Fruit fly (Drosophila melanogaster) whole organism, embryonic: ENCODE measurements around the gene SMSr.

ENCODE experiments used
- CG10147 ChIP-seq: fragments of 200-800 bp; sonication (Bioruptor generic); optimal IDR thresholded peaks from 2 replicates; lab custom pipeline; 2019; ENCODE audit warnings: missing biosample characterization, mild to moderate bottlenecking, missing genetic modification characterization, moderate library complexity
- CG12155 ChIP-seq: fragments of 200-800 bp; sonication (Bioruptor generic); optimal IDR thresholded peaks from 3 replicates; lab custom pipeline; 2016; ENCODE audit warnings: missing biosample characterization, missing genetic modification characterization
- CG12299 ChIP-seq: fragments of 200-800 bp; sonication (Bioruptor generic); optimal IDR thresholded peaks from 2 replicates; lab custom pipeline; 2018; ENCODE audit warnings: missing biosample characterization, mild to moderate bottlenecking, missing genetic modification characterization
- CG12744 ChIP-seq: fragments of 200-800 bp; sonication (Bioruptor generic); optimal IDR thresholded peaks from 2 replicates; lab custom pipeline; 2016; ENCODE audit warnings: missing biosample characterization, missing genetic modification characterization
- CG12942 ChIP-seq: fragments of 200-800 bp; sonication (Bioruptor generic); optimal IDR thresholded peaks from 3 replicates; lab custom pipeline; 2016; ENCODE audit warnings: missing biosample characterization, missing genetic modification characterization
- CG14860 ChIP-seq: fragments of 200-800 bp; sonication (Bioruptor generic); IDR thresholded peaks from 3 replicates; pipeline ENCODE4 v1.3.6; 2022; ENCODE audit warnings: missing biosample characterization, missing genetic modification characterization; ENCODE audit not compliant: partially characterized antibody
- CG1792 ChIP-seq: fragments of 200-800 bp; sonication (Bioruptor generic); optimal IDR thresholded peaks from 2 replicates; lab custom pipeline; 2016; ENCODE audit warnings: missing biosample characterization, missing genetic modification characterization
- CG18011 ChIP-seq: fragments of 200-800 bp; sonication (Bioruptor generic); optimal IDR thresholded peaks from 2 replicates; lab custom pipeline; 2017; ENCODE audit warnings: missing biosample characterization, missing genetic modification characterization, mild to moderate bottlenecking, moderate library complexity, missing genotype
- CG18262 ChIP-seq: fragments of 200-800 bp; optimal IDR thresholded peaks from 3 replicates; lab custom pipeline; 2019; ENCODE audit warnings: missing biosample characterization, mild to moderate bottlenecking, missing genetic modification characterization, moderate library complexity
- CG2678 ChIP-seq: fragments of 200-800 bp; sonication (Bioruptor generic); optimal IDR thresholded peaks from 3 replicates; lab custom pipeline; 2019; ENCODE audit warnings: missing biosample characterization, mild to moderate bottlenecking, missing genetic modification characterization, moderate library complexity
- CG34422 ChIP-seq: fragments of 200-800 bp; sonication (Bioruptor generic); IDR thresholded peaks from 3 replicates; pipeline ENCODE4 v1.3.6; 2022; ENCODE audit warnings: missing biosample characterization, missing genetic modification characterization
- CG3838 ChIP-seq: fragments of 200-800 bp; sonication (Bioruptor generic); optimal IDR thresholded peaks from 3 replicates; lab custom pipeline; 2016; ENCODE audit warnings: missing biosample characterization, missing genetic modification characterization
- CG4404 ChIP-seq: fragments of 200-800 bp; sonication (Bioruptor generic); IDR thresholded peaks from 2 replicates; pipeline ENCODE4 v1.3.6; 2022; ENCODE audit warnings: missing biosample characterization, missing genetic modification characterization
- CG5180 ChIP-seq: fragments of 200-800 bp; sonication (Bioruptor generic); optimal IDR thresholded peaks from 3 replicates; lab custom pipeline; 2017; ENCODE audit warnings: missing biosample characterization, missing genetic modification characterization, mild to moderate bottlenecking, moderate library complexity, missing genetic modification reagents
- CG5245 ChIP-seq: fragments of 200-800 bp; sonication (Bioruptor generic); optimal IDR thresholded peaks from 3 replicates; lab custom pipeline; 2016; ENCODE audit warnings: missing biosample characterization, missing genetic modification characterization
- CG8944 ChIP-seq: fragments of 200-800 bp; sonication (Bioruptor generic); optimal IDR thresholded peaks from 3 replicates; lab custom pipeline; 2016; ENCODE audit warnings: missing biosample characterization, missing genetic modification characterization
- Camta ChIP-seq: fragments of 200-800 bp; sonication (Bioruptor generic); optimal IDR thresholded peaks from 2 replicates; lab custom pipeline; 2016; ENCODE audit warnings: missing biosample characterization, missing genetic modification characterization
- Chrac-16 ChIP-seq: fragments of 200-800 bp; sonication (Bioruptor generic); optimal IDR thresholded peaks from 3 replicates; lab custom pipeline; 2016; ENCODE audit warnings: missing biosample characterization, missing genetic modification characterization
- D19A ChIP-seq: fragments of 200-800 bp; optimal IDR thresholded peaks from 3 replicates; lab custom pipeline; 2019; ENCODE audit warnings: missing biosample characterization, mild to moderate bottlenecking, missing genetic modification characterization, moderate library complexity
- Deaf1 ChIP-seq: fragments of 200-800 bp; optimal IDR thresholded peaks from 3 replicates; lab custom pipeline; 2019; ENCODE audit warnings: missing biosample characterization, mild to moderate bottlenecking, missing genetic modification characterization, moderate library complexity
- Eip74EF ChIP-seq, 2 experiments: fragments of 200-800 bp in 1 of 2; fragments of >200 bp in 1 of 2; sonication (Bioruptor generic) in 1 of 2; optimal IDR thresholded peaks; 2 replicates each; lab custom pipeline; 2017 to 2019; ENCODE audit warnings: missing biosample characterization in 2 of 2, missing genetic modification characterization in 2 of 2, mild to moderate bottlenecking in 1 of 2, moderate library complexity in 1 of 2
- Fer3 ChIP-seq: fragments of 200-800 bp; sonication (Bioruptor generic); optimal IDR thresholded peaks from 2 replicates; lab custom pipeline; 2018; ENCODE audit warnings: missing biosample characterization, mild to moderate bottlenecking, missing genetic modification characterization, moderate library complexity
- HLH4C ChIP-seq: fragments of 200-800 bp; sonication (Bioruptor generic); IDR thresholded peaks from 3 replicates; pipeline ENCODE4 v1.3.6; 2022; ENCODE audit warnings: missing biosample characterization, missing genetic modification characterization; ENCODE audit not compliant: partially characterized antibody
- HLH54F ChIP-seq: fragments of 200-800 bp; sonication (Bioruptor generic); optimal IDR thresholded peaks from 3 replicates; lab custom pipeline; 2016; ENCODE audit warnings: missing biosample characterization, missing genetic modification characterization
- Lhr ChIP-seq: fragments of 200-800 bp; sonication (Bioruptor generic); optimal IDR thresholded peaks from 3 replicates; lab custom pipeline; 2017; ENCODE audit warnings: mild to moderate bottlenecking, missing biosample characterization, missing genetic modification reagents, missing genetic modification characterization
- Lim3 ChIP-seq: fragments of 200-800 bp; sonication (Bioruptor generic); IDR thresholded peaks from 2 replicates; pipeline ENCODE4 v1.3.6; 2022; ENCODE audit warnings: missing biosample characterization, missing genetic modification characterization
- MTF-1 ChIP-seq: fragments of 200-800 bp; sonication (Bioruptor generic); optimal IDR thresholded peaks from 2 replicates; lab custom pipeline; 2018; ENCODE audit warnings: missing biosample characterization, mild to moderate bottlenecking, missing genetic modification characterization, borderline replicate concordance
- Ptx1 ChIP-seq: fragments of 200-800 bp; sonication (Bioruptor generic); IDR thresholded peaks from 2 replicates; pipeline ENCODE4 v1.3.6; 2022; ENCODE audit warnings: missing biosample characterization, missing genetic modification characterization
- Sox102F ChIP-seq: fragments of 200-800 bp; sonication (Bioruptor generic); optimal IDR thresholded peaks from 2 replicates; lab custom pipeline; 2018; ENCODE audit warnings: missing biosample characterization, mild to moderate bottlenecking, missing genetic modification characterization, moderate library complexity
- Spps ChIP-seq: fragments of 200-800 bp; sonication (Bioruptor generic); optimal IDR thresholded peaks from 2 replicates; lab custom pipeline; 2018; ENCODE audit warnings: missing biosample characterization, mild to moderate bottlenecking, missing genetic modification characterization
- Ssrp ChIP-seq: fragments of 200-800 bp; sonication (Bioruptor generic); optimal IDR thresholded peaks from 2 replicates; lab custom pipeline; 2018; ENCODE audit warnings: missing biosample characterization, mild to moderate bottlenecking, missing genetic modification characterization, moderate library complexity
- Xbp1 ChIP-seq: fragments of 200-800 bp; sonication (Bioruptor generic); optimal IDR thresholded peaks from 3 replicates; lab custom pipeline; 2016; ENCODE audit warnings: missing biosample characterization, mild to moderate bottlenecking, missing genetic modification characterization
- al ChIP-seq: fragments of 200-800 bp; sonication (Bioruptor generic); IDR thresholded peaks from 2 replicates; pipeline ENCODE4 v1.3.6; 2022; ENCODE audit warnings: missing biosample characterization, missing genetic modification characterization
- ase ChIP-seq: fragments of 200-800 bp; sonication (Bioruptor generic); IDR thresholded peaks from 3 replicates; pipeline ENCODE4 v1.3.6; 2022; ENCODE audit warnings: missing biosample characterization, missing genetic modification characterization
- ato ChIP-seq: fragments of 200-800 bp; sonication (Bioruptor generic); IDR thresholded peaks from 2 replicates; pipeline ENCODE4 v1.3.6; 2022; ENCODE audit warnings: missing biosample characterization, missing genetic modification characterization; ENCODE audit not compliant: partially characterized antibody
- cato ChIP-seq: fragments of 200-800 bp; sonication (Bioruptor generic); optimal IDR thresholded peaks from 2 replicates; lab custom pipeline; 2016; ENCODE audit warnings: missing biosample characterization, missing genetic modification characterization, borderline replicate concordance
- corto ChIP-seq: fragments of 200-800 bp; sonication (Bioruptor generic); optimal IDR thresholded peaks from 2 replicates; lab custom pipeline; 2016; ENCODE audit warnings: missing biosample characterization, mild to moderate bottlenecking, missing genetic modification characterization, moderate library complexity
- dan ChIP-seq: fragments of 200-800 bp; sonication (Bioruptor generic); IDR thresholded peaks from 2 replicates; pipeline ENCODE4 v1.3.6; 2022; ENCODE audit warnings: missing biosample characterization, missing genetic modification characterization
- fd96Cb ChIP-seq: fragments of 200-800 bp; sonication (Bioruptor generic); optimal IDR thresholded peaks from 2 replicates; lab custom pipeline; 2018; ENCODE audit warnings: missing biosample characterization, mild to moderate bottlenecking, missing genetic modification characterization, moderate library complexity
- gem ChIP-seq: fragments of 200-800 bp; sonication (Bioruptor generic); optimal IDR thresholded peaks from 2 replicates; lab custom pipeline; 2019; ENCODE audit warnings: missing biosample characterization, mild to moderate bottlenecking, missing genetic modification characterization, moderate library complexity
- gsb-n ChIP-seq: fragments of 200-800 bp; sonication (Bioruptor generic); optimal IDR thresholded peaks from 3 replicates; lab custom pipeline; 2018; ENCODE audit warnings: missing biosample characterization, mild to moderate bottlenecking, missing genetic modification characterization
- lmd ChIP-seq: fragments of 200-800 bp; sonication (Bioruptor generic); IDR thresholded peaks from 2 replicates; pipeline ENCODE4 v1.3.6; 2022; ENCODE audit warnings: missing biosample characterization, missing genetic modification characterization
- oc ChIP-seq: fragments of 200-800 bp; sonication (Bioruptor generic); optimal IDR thresholded peaks from 2 replicates; lab custom pipeline; 2018; ENCODE audit warnings: missing biosample characterization, mild to moderate bottlenecking, missing genetic modification characterization, moderate library complexity
- onecut ChIP-seq: fragments of 200-800 bp; sonication (Bioruptor generic); IDR thresholded peaks from 2 replicates; pipeline ENCODE4 v1.3.6; 2022; ENCODE audit warnings: missing biosample characterization, missing genetic modification characterization
- p53 ChIP-seq: fragments of 200-800 bp; sonication (Bioruptor generic); optimal IDR thresholded peaks from 2 replicates; lab custom pipeline; 2016; ENCODE audit warnings: missing biosample characterization, missing genetic modification characterization
- pita ChIP-seq: fragments of 200-800 bp; sonication (Bioruptor generic); optimal IDR thresholded peaks from 2 replicates; lab custom pipeline; 2017; ENCODE audit warnings: missing biosample characterization, mild to moderate bottlenecking, missing genetic modification characterization
- pros ChIP-seq: fragments of 200-800 bp; sonication (Bioruptor generic); optimal IDR thresholded peaks from 3 replicates; lab custom pipeline; 2019; ENCODE audit warnings: missing biosample characterization, mild to moderate bottlenecking, missing genetic modification characterization, moderate library complexity
- ranshi ChIP-seq: fragments of 200-800 bp; sonication (Bioruptor generic); IDR thresholded peaks from 2 replicates; pipeline ENCODE4 v1.3.6; 2022; ENCODE audit warnings: missing biosample characterization, missing genetic modification characterization
- tio ChIP-seq: fragments of 200-800 bp; sonication (Bioruptor generic); optimal IDR thresholded peaks from 2 replicates; lab custom pipeline; 2017; ENCODE audit warnings: missing biosample characterization, missing genetic modification characterization, inconsistent platforms
- unc-4 ChIP-seq: fragments of 200-800 bp; sonication (Bioruptor generic); IDR thresholded peaks from 2 replicates; pipeline ENCODE4 v1.3.6; 2022; ENCODE audit warnings: missing biosample characterization, missing genetic modification characterization; ENCODE audit not compliant: partially characterized antibody

SMSr gene

dm6 chr3L:7344965-7345427, 36.3 kb downstream of the SMSr start, which contains the start of gene Cln7 (continued):
- TF ChIP-seq Fer3 (tag; lab: Kevin White, UChicago) (no peak), CG10147 (GFP tag; lab: Kevin White, UChicago) (peak; percentile 42), onecut (GFP tag; lab: Robert Waterston, UW) (peak; percentile 55), CG12744 (no peak), Deaf1 (peak; percentile 86), unc-4 (GFP tag; lab: Robert Waterston, UW) (peak; percentile 44), Lhr (GFP tag; lab: Kevin White, UChicago) (no peak), D19A (tag; lab: Kevin White, UChicago) (peak; percentile 28), Sox102F (GFP tag; lab: Kevin White, UChicago) (no peak), Camta (no peak), CG2678 (tag; lab: Kevin White, UChicago) (no peak), Spps (tag; lab: Kevin White, UChicago) (no peak), CG12299 (tag; lab: Kevin White, UChicago) (no peak), CG5180 (GFP tag; lab: Kevin White, UChicago) (peak; percentile 93), CG34422 (GFP tag; lab: Robert Waterston, UW) (peak; percentile 52; the same call in 1 of the 3 replicates), gsb-n (peak; percentile 23), pros (GFP tag; lab: Kevin White, UChicago) (peak; percentile 64), tio (GFP tag; lab: Kevin White, UChicago) (no peak), CG5245 (no peak), HLH54F (GFP tag; lab: Kevin White, UChicago) (no peak), ase (GFP tag; lab: Robert Waterston, UW) (no peak; the same call in 2 of the 3 replicates), p53 (no peak), Eip74EF (GFP tag; optimal IDR thresholded peaks at IDR 0.05; lab: Kevin White, UChicago) (peak in 1 of 2 experiments; percentile 29), gem (tag; lab: Kevin White, UChicago) (no peak), HLH4C (peak; percentile 43; the same call in 2 of the 3 replicates), dan (GFP tag; lab: Robert Waterston, UW) (no peak), CG8944 (GFP tag; lab: Kevin White, UChicago) (no peak), CG18011 (GFP tag; lab: Kevin White, UChicago) (no peak), cato (no peak), Ptx1 (GFP tag; lab: Robert Waterston, UW) (no peak), corto (GFP tag; lab: Kevin White, UChicago) (no peak), pita (no peak), Lim3 (no peak), CG14860 (GFP tag; lab: Robert Waterston, UW) (no peak), Xbp1 (GFP tag; lab: Kevin White, UChicago) (no peak), CG3838 (GFP tag; lab: Kevin White, UChicago) (no peak), CG12942 (no peak), lmd (GFP tag; lab: Robert Waterston, UW) (no peak), MTF-1 (GFP tag; lab: Kevin White, UChicago) (peak; percentile 64), ato (peak; percentile 41; the same call in 1 of the 2 replicates), CG1792 (GFP tag; lab: Kevin White, UChicago) (no peak), Ssrp (tag; lab: Kevin White, UChicago) (no peak), Chrac-16 (GFP tag; lab: Kevin White, UChicago) (no peak), al (no peak), CG12155 (GFP tag; lab: Kevin White, UChicago) (no peak), CG4404 (GFP tag; lab: Robert Waterston, UW) (no peak), fd96Cb (tag; lab: Kevin White, UChicago) (no peak), ranshi (GFP tag; lab: Robert Waterston, UW) (no peak; the same call in 1 of the 2 replicates), CG18262 (tag; lab: Kevin White, UChicago) (peak; percentile 39), oc (tag; lab: Kevin White, UChicago) (no peak)
